Worm (Caenorhabditis elegans) whole organism, L3 larva: ENCODE results near the gene col-91.

Source experiments
- ama-1 ChIP-seq: fragments of 150-350 bp; optimal IDR thresholded peaks from 2 replicates; lab custom pipeline; 2018
- lin-15B ChIP-seq: fragments of 150-350 bp; optimal IDR thresholded peaks from 2 replicates; lab custom pipeline; 2014; ENCODE audit warnings: missing biosample characterization, missing genetic modification characterization
- nhr-11 ChIP-seq: fragments of 150-350 bp; optimal IDR thresholded peaks from 2 replicates; lab custom pipeline; 2014; ENCODE audit warnings: missing biosample characterization, missing genetic modification characterization
- nhr-28 ChIP-seq: fragments of 150-350 bp; optimal IDR thresholded peaks from 2 replicates; lab custom pipeline; 2014; ENCODE audit warnings: missing biosample characterization, missing genetic modification characterization
- skn-1 ChIP-seq: fragments of 150-350 bp; optimal IDR thresholded peaks from 2 replicates; lab custom pipeline; 2014; ENCODE audit warnings: missing biosample characterization, missing genetic modification characterization

DNA sequence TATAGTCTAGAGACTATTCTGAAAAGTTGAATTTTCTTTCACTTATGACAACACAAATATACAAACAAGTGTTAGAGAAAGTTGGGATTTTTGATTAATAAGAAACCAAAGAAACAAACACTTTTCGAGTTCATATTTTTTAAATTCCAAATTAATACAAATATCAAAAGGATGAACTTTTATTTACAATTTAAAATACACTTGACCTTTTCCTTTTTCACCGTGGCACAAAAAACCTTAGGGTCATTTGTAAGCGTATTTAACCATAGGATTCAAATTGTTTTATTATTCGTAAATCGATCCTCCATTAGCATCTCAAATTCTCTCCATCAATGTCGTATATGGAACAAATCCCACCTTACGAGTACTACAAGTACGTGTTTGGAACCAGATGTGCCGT lies 27.6 kb downstream of the col-91 start, which contains the start of gene C02F5.5:
- TF ChIP-seq skn-1 (tag; lab: Kevin White, UChicago) = no peak
- TF ChIP-seq lin-15B (tag; lab: Kevin White, UChicago) = no peak
- no peak for TF ChIP-seq nhr-11 (tag; lab: Kevin White, UChicago)
- no peak for TF ChIP-seq ama-1 (lab: Kevin White, UChicago)
- no peak for TF ChIP-seq nhr-28
